Fruit fly (Drosophila melanogaster) whole organism, pupa: ENCODE measurements around the gene Fatp1.

Experiments
- fd96Ca ChIP-seq: fragments of 200-800 bp; sonication (Bioruptor generic); IDR thresholded peaks from 3 replicates; pipeline ENCODE4 v1.3.6; 2022; ENCODE audit warnings: missing biosample characterization, missing genetic modification characterization
- rn ChIP-seq: fragments of 200-800 bp; sonication (Bioruptor generic); IDR thresholded peaks from 2 replicates; pipeline ENCODE4 v1.3.6; 2022; ENCODE audit warnings: missing biosample characterization, missing genetic modification characterization

dm6 chr2L:10491354-10491753, 25.7 kb downstream of the Fatp1 start, which contains the start of gene CG13144:
- TF ChIP-seq rn (no peak), fd96Ca (GFP tag; lab: Robert Waterston, UW) (no peak)
